Worm (Caenorhabditis elegans) whole organism, L3 larva: Measurements from ENCODE around the gene pro-1.

Experiments
- R02D3.7 ChIP-seq: fragments of 150-350 bp; optimal IDR thresholded peaks from 2 replicates; lab custom pipeline; 2014; ENCODE audit warnings: missing biosample characterization, missing genetic modification characterization
- elt-3 ChIP-seq, 3 experiments: fragments of 150-350 bp in 1 of 3; sonication (generic microtip) in 2 of 3; optimal IDR thresholded peaks; 2 replicates in 2 of 3; 4 replicates in 1 of 3; lab custom pipeline; 2014 to 2017; ENCODE audit warnings: missing biosample characterization in 3 of 3, missing genetic modification characterization in 3 of 3
- jun-1 ChIP-seq: fragments of 150-350 bp; optimal IDR thresholded peaks from 2 replicates; lab custom pipeline; 2014; ENCODE audit warnings: missing biosample characterization, missing genetic modification reagents, missing genetic modification characterization
- mdl-1 ChIP-seq: fragments of 150-350 bp; optimal IDR thresholded peaks from 2 replicates; lab custom pipeline; 2014; ENCODE audit warnings: missing biosample characterization, missing genetic modification characterization
- mml-1 ChIP-seq: fragments of 150-350 bp; sonication (generic microtip); optimal IDR thresholded peaks from 3 replicates; lab custom pipeline; 2014; ENCODE audit warnings: missing biosample characterization, missing genetic modification characterization
- zag-1 ChIP-seq: fragments of 150-350 bp; optimal IDR thresholded peaks from 2 replicates; lab custom pipeline; 2014; ENCODE audit warnings: missing biosample characterization, missing genetic modification characterization

ce11 chrII:10571967-10572366, 30.2 kb upstream of the pro-1 start, which contains the start of gene C06A1.3:
- TF ChIP-seq jun-1 (no peak), R02D3.7 (tag; lab: Kevin White, UChicago) (no peak), elt-3 (tag; optimal IDR thresholded peaks at IDR 0.05; lab: Kevin White, UChicago) (no peak), mml-1 (tag; lab: Kevin White, UChicago) (no peak), zag-1 (tag; lab: Kevin White, UChicago) (no peak), mdl-1 (tag; lab: Kevin White, UChicago) (no peak)
